Comparison of ENCODE assay signal across 4 worm cellular contexts in the genomic region with DNA sequence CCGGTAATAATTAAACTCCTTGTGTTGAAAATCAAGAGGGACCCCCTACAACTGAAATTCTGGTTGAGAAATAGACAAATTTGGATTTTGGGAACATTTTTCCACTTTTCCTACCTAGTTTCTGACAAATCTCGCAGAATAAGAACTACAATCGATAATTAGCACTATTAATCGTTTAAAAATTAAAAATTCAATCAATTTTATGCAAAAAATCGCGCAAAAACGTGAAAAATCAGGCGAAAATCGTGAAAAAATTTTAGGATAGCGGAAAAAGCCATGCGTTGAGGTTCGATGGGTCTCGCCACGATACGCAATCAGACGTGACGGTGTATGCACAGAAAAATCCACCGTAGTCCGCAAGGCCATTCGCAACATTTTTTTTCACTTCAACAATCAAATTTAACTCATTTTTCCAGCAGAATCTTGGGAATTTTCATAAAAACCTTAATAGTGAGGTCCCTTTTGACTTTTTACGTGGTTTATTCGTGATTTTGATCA.
TF ChIP-seq lines count a peak whose summit lies in the region.

TSS of gene lias-1 (minus strand) at position 51 of the 498 bp plus-strand sequence.

TF ChIP-seq in whole organism, L2 larva, 48 proteins besides CTCF, POLR2A, EP300 and RAD21 (continues in another document):
- TF ChIP-seq ama-1 (optimal IDR thresholded peaks at IDR 0.05; lab: Kevin White, UChicago): peak; percentile 49
- TF ChIP-seq blmp-1 (tag; optimal IDR thresholded peaks at IDR 0.05; lab: Kevin White, UChicago; ENCODE audit: insufficient read depth): peak; percentile 75
- TF ChIP-seq ceh-16 (tag; optimal IDR thresholded peaks at IDR 0.05; lab: Kevin White, UChicago): peak; percentile 23
- peak; percentile 91 for TF ChIP-seq nhr-129 (tag; optimal IDR thresholded peaks at IDR 0.05; lab: Kevin White, UChicago)
- peak; percentile 57 for TF ChIP-seq snpc-4 (tag; optimal IDR thresholded peaks at IDR 0.05; lab: Kevin White, UChicago)
- TF ChIP-seq elt-1 (tag; optimal IDR thresholded peaks at IDR 0.05; lab: Kevin White, UChicago): no peak
- TF ChIP-seq skn-1 (tag; optimal IDR thresholded peaks at IDR 0.05; lab: Kevin White, UChicago): no peak
- TF ChIP-seq sma-3 (GFP tag; optimal IDR thresholded peaks at IDR 0.05; lab: Kevin White, UChicago): peak; percentile 64
- no peak for TF ChIP-seq R02D3.7 (tag; optimal IDR thresholded peaks at IDR 0.05; lab: Kevin White, UChicago)
- TF ChIP-seq lin-11 (tag; optimal IDR thresholded peaks at IDR 0.05; lab: Kevin White, UChicago): peak; percentile 69
- no peak for TF ChIP-seq alr-1 (tag; optimal IDR thresholded peaks at IDR 0.05; lab: Kevin White, UChicago)
- TF ChIP-seq F13H6.1 (tag; optimal IDR thresholded peaks at IDR 0.05; lab: Kevin White, UChicago): peak; percentile 60
- no peak for TF ChIP-seq mbf-1 (tag; optimal IDR thresholded peaks at IDR 0.05; lab: Kevin White, UChicago)
- no peak for TF ChIP-seq nhr-6 (tag; optimal IDR thresholded peaks at IDR 0.05; lab: Kevin White, UChicago)
- TF ChIP-seq nhr-23 (tag; optimal IDR thresholded peaks at IDR 0.05; lab: Kevin White, UChicago): no peak
- no peak for TF ChIP-seq lin-39 (tag; optimal IDR thresholded peaks at IDR 0.05; lab: Kevin White, UChicago)
- no peak for TF ChIP-seq nhr-237 (tag; optimal IDR thresholded peaks at IDR 0.05; lab: Kevin White, UChicago)
- no peak for TF ChIP-seq aly-2 (tag; optimal IDR thresholded peaks at IDR 0.05; lab: Kevin White, UChicago)
- peak; percentile 71 for TF ChIP-seq nhr-21 (tag; optimal IDR thresholded peaks at IDR 0.05; lab: Kevin White, UChicago)
- TF ChIP-seq nhr-10 (tag; optimal IDR thresholded peaks at IDR 0.05; lab: Kevin White, UChicago): no peak
- no peak for TF ChIP-seq egl-27 (tag; optimal IDR thresholded peaks at IDR 0.05; lab: Kevin White, UChicago)
- TF ChIP-seq ceh-82 (tag; optimal IDR thresholded peaks at IDR 0.05; lab: Kevin White, UChicago): no peak

TF ChIP-seq in whole organism, L4 larva, 104 proteins besides CTCF, POLR2A, EP300 and RAD21 (continues in another document):
- TF ChIP-seq mep-1 (tag; optimal IDR thresholded peaks at IDR 0.05; lab: Kevin White, UChicago) (peak; percentile 90), jun-1 (tag; optimal IDR thresholded peaks at IDR 0.05; lab: Kevin White, UChicago) (no peak), T26A8.4 (GFP tag; IDR thresholded peaks at IDR 0.05; lab: Robert Waterston, UW) (peak; percentile 24; the same call in 1 of the 2 replicates), lsy-2 (tag; optimal IDR thresholded peaks at IDR 0.05; lab: Kevin White, UChicago) (peak; percentile 83 to 98), madf-5 (GFP tag; IDR thresholded peaks at IDR 0.05; lab: Robert Waterston, UW) (no peak), Y5F2A.4 (GFP tag; optimal IDR thresholded peaks at IDR 0.05; lab: Kevin White, UChicago) (no peak), ctbp-1 (GFP tag; IDR thresholded peaks at IDR 0.05; lab: Robert Waterston, UW) (no peak), attf-4 (tag; optimal IDR thresholded peaks at IDR 0.05; lab: Kevin White, UChicago) (no peak), daf-8 (GFP tag; IDR thresholded peaks at IDR 0.05; lab: Robert Waterston, UW) (no peak), set-16 (GFP tag; IDR thresholded peaks at IDR 0.05; lab: Robert Waterston, UW) (no peak), ZK546.5 (tag; optimal IDR thresholded peaks at IDR 0.05; lab: Kevin White, UChicago) (peak in 1 of 2 experiments; percentile 32), lin-38 (GFP tag; IDR thresholded peaks at IDR 0.05; lab: Robert Waterston, UW) (peak; percentile 83), egl-43 (GFP tag; IDR thresholded peaks at IDR 0.05; lab: Robert Waterston, UW) (no peak), zfp-3 (GFP tag; conservative IDR thresholded peaks at IDR 0.05; lab: Robert Waterston, UW) (no peak), hif-1 (tag; optimal IDR thresholded peaks at IDR 0.05; lab: Kevin White, UChicago) (peak in 1 of 2 experiments; percentile 62), madf-9 (GFP tag; conservative IDR thresholded peaks at IDR 0.05; lab: Robert Waterston, UW) (no peak), F37D6.2 (tag; optimal IDR thresholded peaks at IDR 0.05; lab: Kevin White, UChicago) (no peak), nhr-25 (tag; optimal IDR thresholded peaks at IDR 0.05; lab: Kevin White, UChicago; ENCODE audit: borderline replicate concordance, insufficient read depth) (peak; percentile 55), lim-7 (GFP tag; IDR thresholded peaks at IDR 0.05; lab: Robert Waterston, UW) (no peak), ceh-44 (GFP tag; IDR thresholded peaks at IDR 0.05; lab: Robert Waterston, UW) (no peak), ceh-28 (tag; optimal IDR thresholded peaks at IDR 0.05; lab: Kevin White, UChicago) (no peak), lir-3 (tag; optimal IDR thresholded peaks at IDR 0.05; lab: Kevin White, UChicago) (no peak), F10B5.3 (tag; optimal IDR thresholded peaks at IDR 0.05; lab: Kevin White, UChicago) (no peak)

TF ChIP-seq in whole organism, late embryonic, 69 proteins besides CTCF, POLR2A, EP300 and RAD21 (continues in another document):
- TF ChIP-seq ztf-16 (tag; optimal IDR thresholded peaks at IDR 0.05; lab: Kevin White, UChicago) (peak; percentile 52), mec-3 (tag; optimal IDR thresholded peaks at IDR 0.05; lab: Kevin White, UChicago; ENCODE audit: borderline replicate concordance) (no peak), nhr-11 (tag; optimal IDR thresholded peaks at IDR 0.05; lab: Kevin White, UChicago) (no peak), Y22D7AL.16 (tag; optimal IDR thresholded peaks at IDR 0.05; lab: Kevin White, UChicago) (no peak), ets-4 (tag; optimal IDR thresholded peaks at IDR 0.05; lab: Kevin White, UChicago) (no peak), ceh-30 (tag; optimal IDR thresholded peaks at IDR 0.05; lab: Kevin White, UChicago) (peak; percentile 54), ceh-14 (tag; optimal IDR thresholded peaks at IDR 0.05; lab: Kevin White, UChicago) (peak; percentile 32), unc-86 (tag; optimal IDR thresholded peaks at IDR 0.05; lab: Kevin White, UChicago) (peak; percentile 19), nfya-1 (tag; optimal IDR thresholded peaks at IDR 0.05; lab: Kevin White, UChicago) (peak; percentile 86), pat-9 (tag; optimal IDR thresholded peaks at IDR 0.05; lab: Kevin White, UChicago) (no peak), fax-1 (tag; optimal IDR thresholded peaks at IDR 0.05; lab: Kevin White, UChicago) (no peak), pax-1 (tag; optimal IDR thresholded peaks at IDR 0.05; lab: Kevin White, UChicago) (peak; percentile 67), unc-42 (tag; optimal IDR thresholded peaks at IDR 0.05; lab: Kevin White, UChicago) (peak; percentile 65), ceh-18 (tag; optimal IDR thresholded peaks at IDR 0.05; lab: Kevin White, UChicago) (peak; percentile 67), ceh-24 (tag; optimal IDR thresholded peaks at IDR 0.05; lab: Kevin White, UChicago) (peak; percentile 38), ceh-48 (tag; optimal IDR thresholded peaks at IDR 0.05; lab: Kevin White, UChicago) (peak; percentile 5), pqm-1 (tag; optimal IDR thresholded peaks at IDR 0.05; lab: Kevin White, UChicago) (peak; percentile 21), odd-2 (tag; optimal IDR thresholded peaks at IDR 0.05; lab: Kevin White, UChicago) (no peak), lin-11 (tag; optimal IDR thresholded peaks at IDR 0.05; lab: Kevin White, UChicago) (no peak), ceh-2 (tag; optimal IDR thresholded peaks at IDR 0.05; lab: Kevin White, UChicago) (peak; percentile 44), fkh-10 (GFP tag; optimal IDR thresholded peaks at IDR 0.05; lab: Kevin White, UChicago) (no peak), unc-3 (GFP tag; conservative IDR thresholded peaks at IDR 0.05; lab: Robert Waterston, UW) (0 out of 2 replicates have a peak, but pooled peaks have one; percentile 10), unc-3 (tag; optimal IDR thresholded peaks at IDR 0.05; lab: Kevin White, UChicago) (no peak), hlh-30 (tag; optimal IDR thresholded peaks at IDR 0.05; lab: Kevin White, UChicago; ENCODE audit: insufficient read depth) (peak; percentile 48)

TF ChIP-seq in whole organism, mixed stage, embryonic, 35 proteins besides CTCF, POLR2A, EP300 and RAD21 (continues in another document):
- TF ChIP-seq nhr-76 (tag; optimal IDR thresholded peaks at IDR 0.05; lab: Kevin White, UChicago) (no peak), ceh-83 (GFP tag; optimal IDR thresholded peaks at IDR 0.05; lab: Kevin White, UChicago) (no peak), unc-62 (GFP tag; optimal IDR thresholded peaks at IDR 0.05; lab: Kevin White, UChicago) (no peak), elt-1 (tag; optimal IDR thresholded peaks at IDR 0.05; lab: Kevin White, UChicago; ENCODE audit: borderline replicate concordance, insufficient read depth) (no peak), M03D4.4 (tag; optimal IDR thresholded peaks at IDR 0.05; lab: Kevin White, UChicago) (peak; percentile 62), bed-3 (GFP tag; optimal IDR thresholded peaks at IDR 0.05; lab: Kevin White, UChicago) (no peak), lin-32 (GFP tag; optimal IDR thresholded peaks at IDR 0.05; lab: Kevin White, UChicago) (no peak), nhr-28 (tag; optimal IDR thresholded peaks at IDR 0.05; lab: Kevin White, UChicago) (no peak), nhr-12 (tag; optimal IDR thresholded peaks at IDR 0.05; lab: Kevin White, UChicago) (no peak), sem-2 (GFP tag; optimal IDR thresholded peaks at IDR 0.05; lab: Kevin White, UChicago) (no peak), pha-4 (tag; optimal IDR thresholded peaks at IDR 0.05; lab: Kevin White, UChicago) (peak; percentile 87), ces-1 (GFP tag; optimal IDR thresholded peaks at IDR 0.05; lab: Kevin White, UChicago) (peak; percentile 61), drap-1 (GFP tag; optimal IDR thresholded peaks at IDR 0.05; lab: Kevin White, UChicago) (no peak), sptf-1 (tag; optimal IDR thresholded peaks at IDR 0.05; lab: Kevin White, UChicago) (peak; percentile 81), tbx-8 (GFP tag; optimal IDR thresholded peaks at IDR 0.05; lab: Kevin White, UChicago) (peak; percentile 58), lin-13 (tag; optimal IDR thresholded peaks at IDR 0.05; lab: Kevin White, UChicago) (peak; percentile 86), blmp-1 (tag; optimal IDR thresholded peaks at IDR 0.05; lab: Kevin White, UChicago) (no peak), cnd-1 (tag; optimal IDR thresholded peaks at IDR 0.05; lab: Kevin White, UChicago) (no peak), mls-2 (tag; optimal IDR thresholded peaks at IDR 0.05; lab: Kevin White, UChicago) (no peak), nhr-2 (tag; optimal IDR thresholded peaks at IDR 0.05; lab: Kevin White, UChicago) (no peak), ceh-39 (tag; optimal IDR thresholded peaks at IDR 0.05; lab: Kevin White, UChicago) (no peak), ceh-43 (GFP tag; optimal IDR thresholded peaks at IDR 0.05; lab: Kevin White, UChicago) (peak; percentile 31), lsy-2 (tag; optimal IDR thresholded peaks at IDR 0.05; lab: Kevin White, UChicago) (peak; percentile 96), snpc-4 (tag; optimal IDR thresholded peaks at IDR 0.05; lab: Kevin White, UChicago) (no peak), ham-2 (GFP tag; optimal IDR thresholded peaks at IDR 0.05; lab: Kevin White, UChicago) (peak; percentile 58), unc-120 (tag; optimal IDR thresholded peaks at IDR 0.05; lab: Kevin White, UChicago; ENCODE audit: poor library complexity, severe bottlenecking) (peak; percentile 58), nhr-237 (tag; optimal IDR thresholded peaks at IDR 0.05; lab: Kevin White, UChicago) (peak; percentile 64)
